Fruit fly (Drosophila melanogaster): ENCODE measurements around the gene ND-ACP.
A peak's percentile ranks its signal among the peaks of the same experiment; 100 is the strongest.

Gene ND-ACP

DNA sequence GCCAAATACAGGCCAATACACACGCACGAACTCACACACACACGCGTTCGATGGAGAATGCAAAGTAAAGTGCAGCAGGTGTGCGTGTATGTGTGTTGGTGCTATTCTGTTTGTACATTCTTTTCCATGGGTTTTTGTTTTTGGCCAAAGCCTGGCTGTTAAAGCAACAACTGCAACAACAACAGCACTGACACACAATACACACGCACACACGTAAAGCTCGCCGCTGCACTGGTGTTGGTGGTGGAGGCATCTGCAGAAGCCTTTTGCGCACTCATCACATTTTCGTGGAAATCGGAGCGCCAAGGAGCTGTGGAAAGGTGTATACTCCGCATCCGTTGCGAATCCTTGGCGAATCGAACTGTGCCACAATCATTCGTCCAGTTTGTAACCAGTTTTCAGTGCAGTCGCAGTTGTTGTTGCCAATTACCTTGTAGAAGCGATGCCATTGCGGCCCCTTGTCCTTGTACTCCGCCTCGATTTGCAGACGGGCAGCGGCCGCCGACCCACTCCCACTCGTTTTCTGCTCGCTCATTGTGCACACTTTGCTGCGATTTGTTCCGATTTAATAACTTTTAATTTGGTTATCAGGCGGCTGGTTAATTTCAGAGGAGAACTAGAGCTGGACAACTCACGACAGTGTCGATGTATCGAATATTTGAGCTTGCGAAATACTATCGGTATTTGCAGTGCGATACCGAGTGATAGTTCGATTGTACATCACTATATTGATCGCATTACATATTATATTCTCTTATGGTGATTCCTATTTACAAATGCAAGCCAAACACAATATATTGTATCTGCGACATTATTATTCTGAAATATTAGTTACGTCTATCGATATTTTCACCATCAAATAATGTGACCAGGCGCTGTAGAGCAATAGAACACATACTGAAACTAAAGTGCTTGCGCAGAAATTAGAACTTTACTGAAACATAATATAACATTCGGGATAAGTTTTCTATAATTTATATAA, 20.5 kb downstream of the ND-ACP start (continued):
- TF ChIP-seq HLHmδ (GFP tag; optimal IDR thresholded peaks at IDR 0.05) (no peak), CG4424 (GFP tag; optimal IDR thresholded peaks at IDR 0.05) (peak; percentile 59), bigmax (GFP tag; optimal IDR thresholded peaks at IDR 0.05) (no peak), abd-A (tag; optimal IDR thresholded peaks at IDR 0.05) (no peak), CG6813 (GFP tag; optimal IDR thresholded peaks at IDR 0.05) (no peak), dpn (GFP tag; optimal IDR thresholded peaks at IDR 0.05) (peak; percentile 23 to 51), CG17361 (GFP tag; IDR thresholded peaks at IDR 0.05) (peak; percentile 68), Bteb2 (GFP tag; optimal IDR thresholded peaks at IDR 0.05) (peak; percentile 7), CG2120 (GFP tag; optimal IDR thresholded peaks at IDR 0.05) (peak; percentile 61), ara (GFP tag; IDR thresholded peaks at IDR 0.05) (no peak), ewg (GFP tag; optimal IDR thresholded peaks at IDR 0.05) (peak; percentile 55), HmgZ (tag; optimal IDR thresholded peaks at IDR 0.05) (peak; percentile 40), ap (GFP tag; IDR thresholded peaks at IDR 0.05) (no peak), tap (tag; optimal IDR thresholded peaks at IDR 0.05) (peak; percentile 19), CG6272 (GFP tag; IDR thresholded peaks at IDR 0.05) (peak; percentile 57), Optix (GFP tag; IDR thresholded peaks at IDR 0.05) (no peak), CG32772 (GFP tag; IDR thresholded peaks at IDR 0.05) (no peak), zf30C (GFP tag; optimal IDR thresholded peaks at IDR 0.05) (no peak), Gug (GFP tag; IDR thresholded peaks at IDR 0.05) (no peak; the same call in 3 of the 4 replicates), Abd-B (GFP tag; optimal IDR thresholded peaks at IDR 0.05) (no peak), cg (GFP tag; optimal IDR thresholded peaks at IDR 0.05) (peak; percentile 98), CG8478 (optimal IDR thresholded peaks at IDR 0.05) (peak; percentile 94)

DNA sequence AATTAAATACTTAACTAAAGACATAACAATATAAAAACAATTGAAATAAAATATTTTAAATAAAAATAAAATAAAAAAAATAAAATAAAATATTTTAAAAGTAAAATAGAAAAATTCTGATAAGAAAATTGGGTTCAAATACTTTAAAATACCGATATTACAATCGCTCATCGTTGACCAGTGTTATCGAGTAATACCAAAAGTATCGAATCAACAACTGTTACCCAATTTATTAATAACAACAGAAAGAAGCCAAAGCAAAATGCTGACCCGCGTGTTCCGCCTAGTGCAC, 21.1 kb downstream of the ND-ACP start, which contains the start of gene CG9166:
CG9166 (plus strand) TSS at position 193 of the 292 bp plus-strand sequence.
- TF ChIP-seq corto (GFP tag; optimal IDR thresholded peaks at IDR 0.05) (no peak), tgo (GFP tag; IDR thresholded peaks at IDR 0.05) (no peak), Dek (tag; optimal IDR thresholded peaks at IDR 0.05) (no peak), CG1602 (GFP tag; optimal IDR thresholded peaks at IDR 0.05) (no peak), mld (GFP tag; IDR thresholded peaks at IDR 0.05; ENCODE audit: partially characterized antibody) (0 out of 3 replicates have a peak, but pooled peaks have one; percentile 9), CG12391 (tag; optimal IDR thresholded peaks at IDR 0.05) (peak; percentile 16), psq (GFP tag; optimal IDR thresholded peaks at IDR 0.05) (no peak), insv (GFP tag; optimal IDR thresholded peaks at IDR 0.05) (peak in 1 of 2 experiments; percentile 90), sens (GFP tag) (no peak), tx (GFP tag; optimal IDR thresholded peaks at IDR 0.05) (no peak), CG10431 (GFP tag; optimal IDR thresholded peaks at IDR 0.05) (no peak), CG4730 (GFP tag; IDR thresholded peaks at IDR 0.05) (no peak), MBD-R2 (GFP tag; IDR thresholded peaks at IDR 0.05) (peak; percentile 34; the same call in 1 of the 2 replicates), odd (GFP tag; optimal IDR thresholded peaks at IDR 0.05) (no peak), Pdp1 (GFP tag; optimal IDR thresholded peaks at IDR 0.05) (peak in 1 of 2 experiments; percentile 86), Neu2 (GFP tag; optimal IDR thresholded peaks at IDR 0.05; ENCODE audit: borderline replicate concordance) (no peak), Six4 (GFP tag; optimal IDR thresholded peaks at IDR 0.05) (no peak), CG17359 (tag; optimal IDR thresholded peaks at IDR 0.05) (no peak), Dref (GFP tag; IDR thresholded peaks at IDR 0.05) (peak; percentile 44), wdn (GFP tag; IDR thresholded peaks at IDR 0.05) (no peak), sd (tag; optimal IDR thresholded peaks at IDR 0.05) (no peak), CG4404 (GFP tag; IDR thresholded peaks at IDR 0.05) (no peak)
